Worm (Caenorhabditis elegans) whole organism, young adult: Measurements from ENCODE around the gene evl-14.

ENCODE experiments used
- D2030.7 ChIP-seq: fragments of 200-800 bp; sonication (Bioruptor generic); IDR thresholded peaks from 2 replicates; pipeline ENCODE4 v1.3.6; 2022; ENCODE audit warnings: missing genetic modification reagents, missing genetic modification characterization, missing compliant biosample characterization
- F37B4.10 ChIP-seq: fragments of 200-800 bp; sonication (Bioruptor generic); IDR thresholded peaks from 2 replicates; pipeline ENCODE4 v1.3.6; 2022; ENCODE audit warnings: missing genetic modification characterization, missing compliant biosample characterization
- F49E8.2 ChIP-seq: sonication (generic microtip); optimal IDR thresholded peaks from 3 replicates; lab custom pipeline; 2017; ENCODE audit warnings: missing genetic modification characterization, mild to moderate bottlenecking, missing compliant biosample characterization, antibody characterized with exemption, moderate library complexity; ENCODE audit not compliant: insufficient read depth
- egrh-3 ChIP-seq: fragments of 200-800 bp; sonication (Bioruptor generic); IDR thresholded peaks from 2 replicates; pipeline ENCODE4 v1.3.6; 2022; ENCODE audit warnings: missing genetic modification reagents, missing genetic modification characterization, missing compliant biosample characterization
- let-526 ChIP-seq: fragments of 200-800 bp; sonication (Bioruptor generic); IDR thresholded peaks from 2 replicates; pipeline ENCODE4 v1.3.6; 2022; ENCODE audit warnings: missing genetic modification reagents, missing genetic modification characterization, missing compliant biosample characterization
- nfya-1 ChIP-seq: sonication (generic microtip); optimal IDR thresholded peaks from 2 replicates; lab custom pipeline; 2017; ENCODE audit warnings: antibody characterized with exemption, missing compliant biosample characterization, missing genetic modification characterization, borderline replicate concordance; ENCODE audit not compliant: insufficient read depth
- nhr-27 ChIP-seq: fragments of 200-800 bp; sonication (Bioruptor generic); optimal IDR thresholded peaks from 2 replicates; lab custom pipeline; 2018; ENCODE audit warnings: mild to moderate bottlenecking, missing genetic modification characterization, moderate library complexity, missing compliant biosample characterization
- pha-4 ChIP-seq: fragments of 150-350 bp; sonication (generic microtip); optimal IDR thresholded peaks from 2 replicates; lab custom pipeline; 2014; ENCODE audit warnings: missing biosample characterization, missing genetic modification reagents, missing genetic modification characterization
- snpc-3.4 ChIP-seq: sonication (generic microtip); optimal IDR thresholded peaks from 2 replicates; lab custom pipeline; 2017; ENCODE audit warnings: missing genetic modification characterization, mild to moderate bottlenecking, missing compliant biosample characterization, antibody characterized with exemption, moderate library complexity, missing genotype, missing genetic modification reagents
- xnd-1 ChIP-seq: sonication (generic microtip); optimal IDR thresholded peaks from 2 replicates; lab custom pipeline; 2016; ENCODE audit warnings: missing genotype, missing genetic modification reagents, missing genetic modification characterization, missing compliant biosample characterization

DNA sequence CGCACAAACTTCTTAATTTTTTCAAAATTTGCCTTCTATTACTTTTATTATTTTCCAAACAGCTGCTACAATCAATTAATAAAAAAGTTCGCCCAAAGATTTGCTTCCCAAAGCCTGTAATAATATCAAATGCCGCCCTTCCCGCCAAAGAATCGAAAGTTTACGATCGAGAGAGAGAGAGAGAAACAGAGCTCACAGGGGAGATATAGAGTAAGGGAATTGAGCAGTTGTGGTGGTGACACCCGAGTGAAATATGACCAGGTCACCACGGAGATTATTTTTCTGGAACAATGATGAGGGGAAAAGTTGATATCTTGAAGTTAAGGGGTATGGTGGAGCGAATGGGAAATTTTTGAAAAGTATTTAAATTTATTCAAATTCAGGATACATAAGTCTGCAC lies 47.0 kb upstream of the evl-14 start:
- no peak for TF ChIP-seq F49E8.2 (tag; lab: Kevin White, UChicago)
- no peak for TF ChIP-seq xnd-1
- TF ChIP-seq pha-4 (tag; lab: Kevin White, UChicago), result no peak
- TF ChIP-seq nhr-27 (tag; lab: Kevin White, UChicago), result no peak
- TF ChIP-seq nfya-1 (tag; lab: Kevin White, UChicago), result no peak
- no peak for TF ChIP-seq D2030.7 (GFP tag; lab: Robert Waterston, UW)
- TF ChIP-seq snpc-3.4 (tag; lab: Kevin White, UChicago), result no peak
- TF ChIP-seq let-526 (GFP tag; lab: Robert Waterston, UW), result no peak
- TF ChIP-seq F37B4.10 (GFP tag; lab: Robert Waterston, UW), result no peak
- no peak for TF ChIP-seq egrh-3 (GFP tag; lab: Robert Waterston, UW)
